Worm (Caenorhabditis elegans): ENCODE results near the gene Y41D4B.1.

ce11 chrIV:1628281-1628680, 44.2 kb upstream of the Y41D4B.1 start:
- TF ChIP-seq unc-86 (tag; optimal IDR thresholded peaks at IDR 0.05) (no peak), unc-55 (GFP tag; optimal IDR thresholded peaks at IDR 0.05) (no peak), nfya-1 (tag; optimal IDR thresholded peaks at IDR 0.05) (no peak), sox-4 (tag; optimal IDR thresholded peaks at IDR 0.05) (no peak), lin-11 (tag; optimal IDR thresholded peaks at IDR 0.05) (no peak), unc-3 (GFP tag; conservative IDR thresholded peaks at IDR 0.05) (no peak), unc-3 (tag; optimal IDR thresholded peaks at IDR 0.05) (no peak), npax-4 (tag; optimal IDR thresholded peaks at IDR 0.05) (no peak), pag-3 (tag; optimal IDR thresholded peaks at IDR 0.05; ENCODE audit: borderline replicate concordance) (no peak), hlh-30 (tag; optimal IDR thresholded peaks at IDR 0.05; ENCODE audit: insufficient read depth) (no peak), rnt-1 (tag; optimal IDR thresholded peaks at IDR 0.05) (no peak)
